Fruit fly (Drosophila melanogaster) whole organism, wandering third instar larva: ENCODE results near the gene osa.

ENCODE experiments used
- CG9705 ChIP-seq: fragments of 200-800 bp; sonication (Bioruptor generic); optimal IDR thresholded peaks from 2 replicates; lab custom pipeline; 2018; ENCODE audit warnings: missing biosample characterization, mild to moderate bottlenecking, missing genetic modification characterization
- Dif ChIP-seq: fragments of 200-275, 200-300 bp; sonication (Bioruptor generic); optimal IDR thresholded peaks from 2 replicates; lab custom pipeline; 2018; ENCODE audit warnings: missing biosample characterization, missing genetic modification characterization; ENCODE audit not compliant: partially characterized antibody
- GATAd ChIP-seq: sonication (Bioruptor generic); optimal IDR thresholded peaks from 2 replicates; lab custom pipeline; 2016; ENCODE audit warnings: missing biosample characterization, missing genetic modification characterization
- HLH106 ChIP-seq: fragments of 200-800 bp; optimal IDR thresholded peaks from 3 replicates; lab custom pipeline; 2019; ENCODE audit warnings: missing biosample characterization, mild to moderate bottlenecking, missing genetic modification characterization, moderate library complexity
- Hnf4 ChIP-seq: fragments of 200-800 bp; sonication (Bioruptor generic); optimal IDR thresholded peaks from 2 replicates; lab custom pipeline; 2016; ENCODE audit warnings: missing biosample characterization, mild to moderate bottlenecking, missing genetic modification characterization
- Hr78 ChIP-seq: fragments of >200 bp; optimal IDR thresholded peaks from 2 replicates; lab custom pipeline; 2017; ENCODE audit warnings: missing biosample characterization, missing genetic modification characterization
- Jra ChIP-seq: sonication (Bioruptor generic); optimal IDR thresholded peaks from 2 replicates; lab custom pipeline; 2016; ENCODE audit warnings: missing biosample characterization, missing genetic modification characterization
- Mio ChIP-seq: sonication (Bioruptor generic); optimal IDR thresholded peaks from 2 replicates; lab custom pipeline; 2016; ENCODE audit warnings: missing biosample characterization, missing genetic modification characterization
- Myc ChIP-seq: fragments of >200 bp; optimal IDR thresholded peaks from 2 replicates; lab custom pipeline; 2017
- N ChIP-seq: fragments of >200 bp; optimal IDR thresholded peaks from 2 replicates; lab custom pipeline; 2018; ENCODE audit warnings: missing biosample characterization, missing external identifiers, missing genetic modification characterization
- Rel ChIP-seq, 2 experiments: fragments of 200-800 bp; sonication (Bioruptor generic) in 1 of 2; optimal IDR thresholded peaks; 2 replicates in 1 of 2; 3 replicates in 1 of 2; lab custom pipeline; 2016 to 2019; ENCODE audit warnings: mild to moderate bottlenecking in 2 of 2, missing biosample characterization in 2 of 2, missing genetic modification characterization in 2 of 2, moderate library complexity in 1 of 2
- Sp1 ChIP-seq: fragments of 200-800 bp; sonication (Bioruptor generic); optimal IDR thresholded peaks from 3 replicates; lab custom pipeline; 2019; ENCODE audit warnings: missing biosample characterization, mild to moderate bottlenecking, missing genetic modification characterization, moderate library complexity
- Vsx2 ChIP-seq: fragments of 200-300, 225-300 bp; sonication (Bioruptor generic); optimal IDR thresholded peaks from 2 replicates; lab custom pipeline; 2018; ENCODE audit warnings: missing biosample characterization, missing genetic modification characterization; ENCODE audit not compliant: partially characterized antibody
- br ChIP-seq: fragments of 200-800 bp; sonication (Bioruptor generic); optimal IDR thresholded peaks from 2 replicates; lab custom pipeline; 2016; ENCODE audit warnings: missing biosample characterization, missing genetic modification characterization
- brk ChIP-seq: fragments of 200-800 bp; sonication (Bioruptor generic); optimal IDR thresholded peaks from 2 replicates; lab custom pipeline; 2016; ENCODE audit warnings: missing biosample characterization, mild to moderate bottlenecking, missing genetic modification characterization
- dl ChIP-seq, 2 experiments: fragments of 175-275, 200-275 bp in 1 of 2; fragments of 200-275 bp in 1 of 2; sonication (Bioruptor generic); optimal IDR thresholded peaks; lab custom pipeline; 2018; ENCODE audit warnings: mild to moderate bottlenecking in 2 of 2, missing biosample characterization in 2 of 2, missing genetic modification characterization in 2 of 2, moderate library complexity in 2 of 2; ENCODE audit not compliant: partially characterized antibody in 2 of 2, insufficient read depth in 1 of 2
- ey ChIP-seq: fragments of 200-800 bp; sonication (Bioruptor generic); optimal IDR thresholded peaks from 2 replicates; lab custom pipeline; 2016; ENCODE audit warnings: missing biosample characterization, missing genetic modification characterization
- foxo ChIP-seq, 2 experiments: fragments of 200-800 bp; sonication (Bioruptor generic); optimal IDR thresholded peaks; 2 replicates in 1 of 2; 3 replicates in 1 of 2; lab custom pipeline; 2016 to 2017; ENCODE audit warnings: missing biosample characterization in 2 of 2, missing genetic modification characterization in 2 of 2
- fru ChIP-seq: fragments of 200-800 bp; sonication (Bioruptor generic); optimal IDR thresholded peaks from 3 replicates; lab custom pipeline; 2016; ENCODE audit warnings: missing biosample characterization, mild to moderate bottlenecking, missing genetic modification characterization
- h ChIP-seq: fragments of 200-800 bp; sonication (Bioruptor generic); optimal IDR thresholded peaks from 3 replicates; lab custom pipeline; 2016; ENCODE audit warnings: missing biosample characterization, mild to moderate bottlenecking, missing genetic modification characterization
- jim ChIP-seq: fragments of 175-275, 200-325 bp; sonication (Bioruptor generic); optimal IDR thresholded peaks from 2 replicates; lab custom pipeline; 2016; ENCODE audit warnings: missing biosample characterization, mild to moderate bottlenecking, missing genetic modification characterization
- lola ChIP-seq: fragments of >200 bp; optimal IDR thresholded peaks from 2 replicates; lab custom pipeline; 2017; ENCODE audit warnings: missing biosample characterization, missing genetic modification characterization
- pan ChIP-seq: fragments of >200 bp; optimal IDR thresholded peaks from 2 replicates; lab custom pipeline; 2017
- psq ChIP-seq: fragments of 200-800 bp; sonication (Bioruptor generic); optimal IDR thresholded peaks from 3 replicates; lab custom pipeline; 2017; ENCODE audit warnings: missing biosample characterization, mild to moderate bottlenecking, missing genetic modification characterization, moderate library complexity
- rgr ChIP-seq: fragments of 200-800 bp; sonication (Bioruptor generic); optimal IDR thresholded peaks from 3 replicates; lab custom pipeline; 2016; ENCODE audit warnings: missing biosample characterization, mild to moderate bottlenecking, missing genetic modification characterization
- sage ChIP-seq: fragments of 200-800 bp; sonication (Bioruptor generic); optimal IDR thresholded peaks from 2 replicates; lab custom pipeline; 2016; ENCODE audit warnings: missing biosample characterization, mild to moderate bottlenecking, missing genetic modification characterization
- sv ChIP-seq: fragments of 200-800 bp; sonication (Bioruptor generic); optimal IDR thresholded peaks from 3 replicates; lab custom pipeline; 2016; ENCODE audit warnings: missing biosample characterization, missing genetic modification characterization
- usp ChIP-seq: fragments of >200 bp; optimal IDR thresholded peaks from 2 replicates; lab custom pipeline; 2017; ENCODE audit warnings: missing biosample characterization, missing genetic modification characterization
- woc ChIP-seq: sonication (Bioruptor generic); optimal IDR thresholded peaks from 2 replicates; lab custom pipeline; 2016; ENCODE audit warnings: missing biosample characterization, mild to moderate bottlenecking, missing genetic modification characterization

Gene osa

dm6 chr3R:17686875-17687274 is 31.3 kb downstream of the osa start, which contains the start of gene CG31249:
Gene CG31249, minus strand, starts transcription at chr3R:17687071.
- TF ChIP-seq ey (GFP tag; lab: Kevin White, UChicago) (peak; percentile 15), foxo (GFP tag; optimal IDR thresholded peaks at IDR 0.05; lab: Kevin White, UChicago) (no peak), Rel (GFP tag; optimal IDR thresholded peaks at IDR 0.05; lab: Kevin White, UChicago) (no peak), Rel (tag; optimal IDR thresholded peaks at IDR 0.05; lab: Kevin White, UChicago) (peak; percentile 71), HLH106 (tag; lab: Kevin White, UChicago) (peak; percentile 43)

dm6 chr3R:17684854-17685253 is 33.3 kb downstream of the osa start, which contains the start of the genes CG31251 and CG31360:
Gene CG31251, minus strand, starts transcription at chr3R:17684915.
Gene CG31360, plus strand, starts transcription at chr3R:17685097.
- TF ChIP-seq Hnf4, result no peak
- TF ChIP-seq Mio (GFP tag; lab: Kevin White, UChicago), result no peak
- no peak for TF ChIP-seq GATAd (GFP tag; lab: Kevin White, UChicago)
- TF ChIP-seq sage (GFP tag; lab: Kevin White, UChicago), result peak; percentile 49
- no peak for TF ChIP-seq pan (lab: Kevin White, UChicago)
- no peak for TF ChIP-seq Hr78
- peak; percentile 11 for TF ChIP-seq Myc (lab: Kevin White, UChicago)
- no peak for TF ChIP-seq brk (GFP tag; lab: Kevin White, UChicago)
- TF ChIP-seq Vsx2, result no peak
- peak; percentile 20 for TF ChIP-seq HLH106 (tag; lab: Kevin White, UChicago)
- TF ChIP-seq sv (GFP tag; lab: Kevin White, UChicago), result no peak
- no peak for TF ChIP-seq usp (GFP tag; lab: Kevin White, UChicago)
- TF ChIP-seq Rel (GFP tag; optimal IDR thresholded peaks at IDR 0.05; lab: Kevin White, UChicago), result no peak
- TF ChIP-seq Rel (tag; optimal IDR thresholded peaks at IDR 0.05; lab: Kevin White, UChicago), result no peak
- TF ChIP-seq fru (GFP tag; lab: Kevin White, UChicago), result no peak
- no peak for TF ChIP-seq woc (GFP tag; lab: Kevin White, UChicago)
- peak; percentile 56 for TF ChIP-seq Jra (GFP tag; lab: Kevin White, UChicago)
- no peak for TF ChIP-seq ey (GFP tag; lab: Kevin White, UChicago)

dm6 chr3R:17682244-17682773 is 35.8 kb downstream of the osa start, which contains the start of the genes alt and CG7655:
Gene alt, minus strand, starts transcription at chr3R:17682515.
Gene CG7655, plus strand, starts transcription at chr3R:17682669.
- TF ChIP-seq CG9705, result no peak
- no peak for TF ChIP-seq jim (GFP tag; lab: Kevin White, UChicago)
- no peak for TF ChIP-seq HLH106 (tag; lab: Kevin White, UChicago)
- TF ChIP-seq Rel (GFP tag; optimal IDR thresholded peaks at IDR 0.05; lab: Kevin White, UChicago), result no peak
- TF ChIP-seq Rel (tag; optimal IDR thresholded peaks at IDR 0.05; lab: Kevin White, UChicago), result peak; percentile 73
- TF ChIP-seq Sp1 (GFP tag; lab: Kevin White, UChicago), result peak; percentile 55
- peak; percentile 10 for TF ChIP-seq psq (GFP tag; lab: Kevin White, UChicago)
- TF ChIP-seq sage (GFP tag; lab: Kevin White, UChicago), result no peak
- peak in 1 of 2 experiments; percentile 2 for TF ChIP-seq foxo (GFP tag; optimal IDR thresholded peaks at IDR 0.05; lab: Kevin White, UChicago)
- TF ChIP-seq h (GFP tag; lab: Kevin White, UChicago), result peak; percentile 2
- peak; percentile 79 for TF ChIP-seq Myc (lab: Kevin White, UChicago)
- TF ChIP-seq br (GFP tag; lab: Kevin White, UChicago), result no peak
- peak; percentile 16 for TF ChIP-seq rgr (GFP tag; lab: Kevin White, UChicago)
- no peak for TF ChIP-seq N (GFP tag; lab: Kevin White, UChicago)

dm6 chr3R:17681611-17682243 is 36.4 kb downstream of the osa start:
- TF ChIP-seq CG9705 (no peak), dl (GFP tag; optimal IDR thresholded peaks at IDR 0.05; lab: Kevin White, UChicago; ENCODE audit: insufficient read depth in 1 of 2, partially characterized antibody in 2 of 2) (peak in 1 of 2 experiments; percentile 2), lola (GFP tag; lab: Kevin White, UChicago) (no peak), Dif (GFP tag; lab: Kevin White, UChicago) (peak; percentile 43), jim (GFP tag; lab: Kevin White, UChicago) (no peak), Hr78 (no peak), rgr (GFP tag; lab: Kevin White, UChicago) (no peak), Rel (GFP tag; optimal IDR thresholded peaks at IDR 0.05; lab: Kevin White, UChicago) (no peak), Rel (tag; optimal IDR thresholded peaks at IDR 0.05; lab: Kevin White, UChicago) (peak; percentile 37), Jra (GFP tag; lab: Kevin White, UChicago) (no peak), Vsx2 (no peak)
